Worm (Caenorhabditis elegans): ENCODE data around the gene H40L08.3.

ce11 chrX:15092775-15093386 is 17.0 kb upstream of the H40L08.3 start:
- TF ChIP-seq fkh-10 (GFP tag; optimal IDR thresholded peaks at IDR 0.05): no peak
- no peak for TF ChIP-seq unc-39 (tag; optimal IDR thresholded peaks at IDR 0.05)
- TF ChIP-seq lin-15B (tag; optimal IDR thresholded peaks at IDR 0.05): no peak
- TF ChIP-seq snpc-4 (tag; optimal IDR thresholded peaks at IDR 0.05): peak; percentile 45
- no peak for TF ChIP-seq elt-1 (tag; optimal IDR thresholded peaks at IDR 0.05)
- no peak for TF ChIP-seq nhr-28 (tag; optimal IDR thresholded peaks at IDR 0.05)
- no peak for TF ChIP-seq aly-2 (tag; optimal IDR thresholded peaks at IDR 0.05)
- no peak for TF ChIP-seq pha-4 (tag; optimal IDR thresholded peaks at IDR 0.05)
- no peak for TF ChIP-seq egl-27 (tag; optimal IDR thresholded peaks at IDR 0.05)
- TF ChIP-seq tbx-2 (tag; optimal IDR thresholded peaks at IDR 0.05): no peak
- TF ChIP-seq nhr-77 (tag; optimal IDR thresholded peaks at IDR 0.05): no peak
- no peak for TF ChIP-seq ceh-28 (tag; optimal IDR thresholded peaks at IDR 0.05)

Measured in whole organism, L3 larva.